Worm (Caenorhabditis elegans): ENCODE data around the gene srh-276.

- TF ChIP-seq ztf-16 (tag; optimal IDR thresholded peaks at IDR 0.05) (no peak), nhr-11 (tag; optimal IDR thresholded peaks at IDR 0.05) (no peak), gmeb-2 (tag; optimal IDR thresholded peaks at IDR 0.05) (no peak), sox-2 (GFP tag; IDR thresholded peaks at IDR 0.05) (no peak), ceh-48 (tag; optimal IDR thresholded peaks at IDR 0.05) (no peak), ceh-24 (tag; optimal IDR thresholded peaks at IDR 0.05) (no peak), nfya-1 (tag; optimal IDR thresholded peaks at IDR 0.05) (peak; percentile 62), ahr-1 (tag; optimal IDR thresholded peaks at IDR 0.05) (no peak), fkh-10 (GFP tag; optimal IDR thresholded peaks at IDR 0.05) (no peak), pha-4 (tag; optimal IDR thresholded peaks at IDR 0.05) (no peak)
These were observed 33.4 kb downstream of the srh-276 start for ce11 chrV:15562541-15562940.
